Worm (Caenorhabditis elegans): ENCODE data around the gene C24A3.1.

The C24A3.1 gene

ce11 chrX:8998809-8999208, at the start of gene C24A3.1:
TSS of gene C24A3.1 (plus strand) at chrX:8999071.
- TF ChIP-seq tab-1 (GFP tag; IDR thresholded peaks at IDR 0.05) (no peak), klf-2 (GFP tag; conservative IDR thresholded peaks at IDR 0.05) (no peak), T22C8.4 (GFP tag; IDR thresholded peaks at IDR 0.05) (no peak)

DNA sequence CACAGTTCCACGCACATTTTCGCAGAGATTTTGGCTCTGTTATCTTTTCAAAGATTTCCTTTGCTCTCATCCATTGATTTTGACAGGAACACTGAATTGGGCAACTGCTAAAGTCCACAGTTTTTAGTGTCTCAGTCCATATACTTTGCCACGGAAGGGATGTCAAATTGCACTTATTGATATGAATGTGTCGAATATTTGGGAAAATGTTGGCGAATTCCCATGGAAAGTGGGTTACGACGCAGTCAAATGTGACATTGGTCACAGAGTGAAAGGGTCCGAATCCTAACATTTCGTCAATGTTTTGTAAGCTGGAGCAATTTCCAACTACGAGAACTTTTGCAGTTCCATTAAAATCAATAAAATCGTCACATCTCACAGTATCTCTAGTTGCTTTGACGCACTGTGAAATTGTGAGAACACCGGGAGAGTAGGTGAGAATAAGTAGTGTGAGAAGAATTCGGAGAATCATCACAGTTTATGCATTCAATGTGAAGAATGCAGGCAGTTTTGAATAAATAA, 48.3 kb upstream of the C24A3.1 start, which contains the start of gene trk-1:
Gene trk-1, minus strand, starts transcription at position 472 of the 522 bp plus-strand sequence.
- no peak for TF ChIP-seq T22C8.4 (GFP tag; IDR thresholded peaks at IDR 0.05)

DNA sequence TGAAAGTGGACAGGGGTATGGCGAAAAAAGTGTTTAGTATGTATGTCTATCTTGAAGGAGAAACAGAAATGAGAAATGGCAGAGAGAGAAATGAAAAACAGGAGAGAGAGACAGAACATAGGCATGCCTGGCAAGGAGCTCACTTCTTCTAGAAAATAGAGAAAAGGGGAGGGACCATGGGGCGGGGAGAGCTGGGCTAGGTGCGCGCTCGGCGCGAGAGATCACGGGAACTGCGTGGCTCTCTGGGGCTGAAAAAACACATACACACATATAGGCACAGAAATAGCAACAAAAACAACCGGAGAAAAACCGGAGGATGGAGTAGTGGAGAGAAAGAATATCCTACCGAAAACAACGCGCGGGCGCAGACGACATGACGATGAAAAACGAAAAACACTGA, 46.9 kb upstream of the C24A3.1 start:
- no peak for TF ChIP-seq tab-1 (GFP tag; IDR thresholded peaks at IDR 0.05)
- TF ChIP-seq klf-2 (GFP tag; conservative IDR thresholded peaks at IDR 0.05), result no peak
- TF ChIP-seq cog-1 (tag; optimal IDR thresholded peaks at IDR 0.05), result no peak
- no peak for TF ChIP-seq flt-1 (GFP tag; IDR thresholded peaks at IDR 0.05)
- no peak for TF ChIP-seq ref-1 (GFP tag; conservative IDR thresholded peaks at IDR 0.05)
- no peak for TF ChIP-seq med-1 (GFP tag; optimal IDR thresholded peaks at IDR 0.05; ENCODE audit: insufficient read depth)
- TF ChIP-seq ztf-23 (GFP tag; IDR thresholded peaks at IDR 0.05), result no peak
- TF ChIP-seq T22C8.4 (GFP tag; IDR thresholded peaks at IDR 0.05), result no peak
- no peak for TF ChIP-seq ztf-29 (GFP tag; IDR thresholded peaks at IDR 0.05)

ce11 chrX:8953011-8953410, 45.9 kb upstream of the C24A3.1 start:
- TF ChIP-seq cog-1 (tag; optimal IDR thresholded peaks at IDR 0.05), result no peak
- no peak for TF ChIP-seq klf-2 (GFP tag; conservative IDR thresholded peaks at IDR 0.05)
- TF ChIP-seq med-1 (GFP tag; optimal IDR thresholded peaks at IDR 0.05; ENCODE audit: insufficient read depth), result no peak
- no peak for TF ChIP-seq ztf-23 (GFP tag; IDR thresholded peaks at IDR 0.05)
- TF ChIP-seq flt-1 (GFP tag; IDR thresholded peaks at IDR 0.05), result no peak
- no peak for TF ChIP-seq ref-1 (GFP tag; conservative IDR thresholded peaks at IDR 0.05)

- TF ChIP-seq cog-1 (tag; optimal IDR thresholded peaks at IDR 0.05) (no peak), ref-1 (GFP tag; conservative IDR thresholded peaks at IDR 0.05) (no peak), flt-1 (GFP tag; IDR thresholded peaks at IDR 0.05) (no peak), med-1 (GFP tag; optimal IDR thresholded peaks at IDR 0.05; ENCODE audit: insufficient read depth) (no peak), klf-2 (GFP tag; conservative IDR thresholded peaks at IDR 0.05) (no peak), T22C8.4 (GFP tag; IDR thresholded peaks at IDR 0.05) (no peak), ztf-23 (GFP tag; IDR thresholded peaks at IDR 0.05) (no peak), tab-1 (GFP tag; IDR thresholded peaks at IDR 0.05) (no peak), ztf-29 (GFP tag; IDR thresholded peaks at IDR 0.05) (no peak)
Observed at ce11 chrX:8955808-8956207, 43.1 kb upstream of the C24A3.1 start.

- TF ChIP-seq tab-1 (GFP tag; IDR thresholded peaks at IDR 0.05) (no peak), T22C8.4 (GFP tag; IDR thresholded peaks at IDR 0.05) (no peak), ztf-29 (GFP tag; IDR thresholded peaks at IDR 0.05) (no peak), flt-1 (GFP tag; IDR thresholded peaks at IDR 0.05) (no peak), klf-2 (GFP tag; conservative IDR thresholded peaks at IDR 0.05) (no peak), ref-1 (GFP tag; conservative IDR thresholded peaks at IDR 0.05) (no peak), ztf-23 (GFP tag; IDR thresholded peaks at IDR 0.05) (no peak), med-1 (GFP tag; optimal IDR thresholded peaks at IDR 0.05; ENCODE audit: insufficient read depth) (no peak), cog-1 (tag; optimal IDR thresholded peaks at IDR 0.05) (no peak)
Observed at ce11 chrX:8957974-8958373, 40.9 kb upstream of the C24A3.1 start.

DNA sequence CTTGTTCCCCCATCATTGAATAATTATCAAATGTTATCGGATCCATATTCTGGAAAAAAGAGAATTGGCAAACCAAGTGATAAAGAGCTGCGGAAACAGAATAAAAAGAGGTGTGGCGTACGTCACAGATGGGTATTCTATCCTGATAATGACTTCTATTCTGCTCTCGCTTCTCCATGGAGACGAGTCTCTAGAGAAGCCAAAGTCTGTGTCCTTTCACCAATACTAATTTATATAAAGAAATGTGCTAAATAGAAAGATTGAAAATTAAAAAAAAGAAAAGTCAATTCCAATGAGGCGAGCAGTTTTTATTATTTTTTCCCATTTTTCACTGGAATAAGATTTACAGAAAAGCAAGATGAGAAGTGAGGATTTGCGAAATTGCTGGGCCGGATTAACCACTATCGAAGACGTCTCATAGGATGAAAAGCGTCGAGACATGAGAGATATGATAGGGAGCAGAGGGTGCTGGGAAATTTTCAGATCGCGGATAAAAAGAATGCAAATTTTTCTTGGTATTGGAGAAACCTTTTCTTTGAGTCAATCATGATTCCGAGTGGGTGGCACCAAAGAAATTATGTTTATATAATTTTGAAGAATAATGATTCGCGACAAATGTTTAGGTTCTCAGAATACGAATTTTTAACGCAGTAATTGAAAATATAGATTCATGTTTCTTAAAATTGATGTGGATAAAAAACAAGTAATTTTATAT, 37.6 kb upstream of the C24A3.1 start, which contains the start of gene aexr-3:
Gene aexr-3, minus strand, starts transcription at position 51 of the 715 bp plus-strand sequence.
- no peak for TF ChIP-seq T22C8.4 (GFP tag; IDR thresholded peaks at IDR 0.05)

DNA sequence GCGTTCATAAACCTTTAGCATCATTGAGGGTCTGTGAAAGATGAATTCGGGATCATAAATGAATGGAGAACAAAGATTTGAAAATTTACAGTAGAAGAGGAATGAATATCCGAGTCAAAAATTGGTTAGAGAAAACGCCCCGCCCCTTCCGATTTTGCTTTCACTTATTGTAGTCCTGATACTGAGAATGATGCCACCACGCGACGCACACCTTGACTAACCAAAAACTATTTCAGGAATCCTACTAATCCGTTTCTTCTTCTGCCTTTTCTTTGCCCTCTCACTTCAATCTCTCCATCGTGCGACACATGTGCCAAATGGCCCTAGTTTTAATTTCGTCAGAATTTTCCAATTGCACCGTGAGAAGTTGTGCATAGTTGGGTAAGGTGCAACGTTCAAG, 35.4 kb upstream of the C24A3.1 start:
- TF ChIP-seq ref-1 (GFP tag; conservative IDR thresholded peaks at IDR 0.05) (no peak), T22C8.4 (GFP tag; IDR thresholded peaks at IDR 0.05) (no peak), ztf-29 (GFP tag; IDR thresholded peaks at IDR 0.05) (no peak), klf-2 (GFP tag; conservative IDR thresholded peaks at IDR 0.05) (no peak), tab-1 (GFP tag; IDR thresholded peaks at IDR 0.05) (no peak), flt-1 (GFP tag; IDR thresholded peaks at IDR 0.05) (no peak), cog-1 (tag; optimal IDR thresholded peaks at IDR 0.05) (no peak), med-1 (GFP tag; optimal IDR thresholded peaks at IDR 0.05; ENCODE audit: insufficient read depth) (no peak), ztf-23 (GFP tag; IDR thresholded peaks at IDR 0.05) (no peak)

DNA sequence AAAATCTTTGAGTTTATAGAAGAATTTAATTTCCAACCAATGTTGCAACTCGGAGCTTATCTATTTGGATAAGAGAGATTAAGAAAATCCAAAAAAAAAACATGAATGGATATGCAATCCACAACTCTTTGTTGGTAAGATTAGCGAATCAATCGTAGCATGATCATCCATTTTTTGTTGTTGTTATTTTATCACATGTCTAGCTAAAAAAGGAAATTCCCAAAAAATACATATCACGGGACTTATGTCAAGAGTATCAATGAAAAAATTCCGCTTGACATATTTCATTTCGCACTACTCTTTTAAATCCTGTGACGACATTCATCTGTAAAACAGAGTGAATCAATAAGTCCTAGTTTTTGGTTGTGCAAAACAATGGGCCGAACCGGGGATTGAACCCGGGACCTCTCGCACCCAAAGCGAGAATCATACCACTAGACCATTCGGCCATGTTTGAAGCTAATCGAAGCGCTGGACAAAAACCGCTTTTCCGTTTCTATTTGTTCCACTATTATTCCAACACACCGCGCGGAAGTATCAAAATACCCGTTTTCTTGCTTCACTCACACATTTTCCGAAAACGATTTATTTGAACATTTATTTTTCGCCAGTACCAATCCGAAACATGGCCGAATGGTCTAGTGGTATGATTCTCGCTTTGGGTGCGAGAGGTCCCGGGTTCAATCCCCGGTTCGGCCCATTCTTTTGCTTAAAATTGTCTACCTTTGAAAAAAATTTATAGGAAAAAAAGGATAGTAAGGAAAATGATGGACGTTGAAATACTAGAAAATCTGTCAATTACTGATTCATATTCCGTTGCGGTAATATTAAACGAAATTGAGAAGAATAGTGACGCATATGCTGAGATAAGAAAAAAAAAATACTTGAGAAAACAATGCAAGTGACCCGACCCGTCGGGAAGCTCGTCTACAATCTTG, 29.5 kb upstream of the C24A3.1 start:
- TF ChIP-seq ztf-23 (GFP tag; IDR thresholded peaks at IDR 0.05), result 0 out of 2 replicates have a peak, but pooled peaks have one; percentile 55
- no peak for TF ChIP-seq T22C8.4 (GFP tag; IDR thresholded peaks at IDR 0.05)
- 0 out of 2 replicates have a peak, but pooled peaks have one; percentile 30 for TF ChIP-seq tab-1 (GFP tag; IDR thresholded peaks at IDR 0.05)
- TF ChIP-seq cog-1 (tag; optimal IDR thresholded peaks at IDR 0.05), result peak; percentile 21

DNA sequence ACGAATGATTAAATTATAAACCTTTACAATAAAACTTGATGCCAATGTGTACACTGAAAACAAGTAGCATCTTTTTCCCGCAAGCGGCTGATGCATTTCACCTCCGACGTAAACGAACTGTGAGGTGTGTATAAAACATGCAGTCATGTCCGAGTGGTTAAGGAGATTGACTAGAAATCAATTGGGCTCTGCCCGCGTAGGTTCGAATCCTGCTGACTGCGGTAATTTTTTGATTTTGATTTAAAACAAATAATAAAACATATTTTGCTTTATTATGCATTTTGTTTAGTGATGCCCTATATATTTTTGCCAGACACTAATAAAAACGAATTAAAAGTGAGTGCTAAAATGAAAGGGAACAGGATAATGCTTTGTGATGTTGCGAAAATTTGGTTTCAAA, 27.4 kb upstream of the C24A3.1 start:
- TF ChIP-seq ztf-29 (GFP tag; IDR thresholded peaks at IDR 0.05) (no peak), flt-1 (GFP tag; IDR thresholded peaks at IDR 0.05) (peak; percentile 83), klf-2 (GFP tag; conservative IDR thresholded peaks at IDR 0.05) (no peak), cog-1 (tag; optimal IDR thresholded peaks at IDR 0.05) (peak; percentile 38), ztf-23 (GFP tag; IDR thresholded peaks at IDR 0.05) (peak; percentile 79), T22C8.4 (GFP tag; IDR thresholded peaks at IDR 0.05) (peak; percentile 82), med-1 (GFP tag; optimal IDR thresholded peaks at IDR 0.05; ENCODE audit: insufficient read depth) (peak; percentile 20)

Data from whole organism, midembryonic.